Worm (Caenorhabditis elegans) whole organism, L2 larva: ENCODE data around the gene F45E12.5.

Experiments
- F13H6.1 ChIP-seq: sonication (generic microtip); optimal IDR thresholded peaks from 2 replicates; lab custom pipeline; 2016; ENCODE audit warnings: missing genetic modification characterization, missing compliant biosample characterization
- R02D3.7 ChIP-seq: fragments of 150-350 bp; optimal IDR thresholded peaks from 2 replicates; lab custom pipeline; 2014; ENCODE audit warnings: missing biosample characterization, missing genetic modification characterization
- Y55F3AM.14 ChIP-seq: fragments of 200-800 bp; sonication (Bioruptor generic); optimal IDR thresholded peaks from 2 replicates; lab custom pipeline; 2018; ENCODE audit warnings: mild to moderate bottlenecking, missing genetic modification characterization, missing compliant biosample characterization
- ZK546.5 ChIP-seq: sonication (generic microtip); optimal IDR thresholded peaks from 2 replicates; lab custom pipeline; 2017; ENCODE audit warnings: missing biosample characterization, missing genetic modification characterization
- alr-1 ChIP-seq: fragments of 150-350 bp; optimal IDR thresholded peaks from 2 replicates; lab custom pipeline; 2014; ENCODE audit warnings: missing biosample characterization, missing genetic modification characterization
- aly-2 ChIP-seq: fragments of 150-350 bp; optimal IDR thresholded peaks from 2 replicates; lab custom pipeline; 2014; ENCODE audit warnings: missing biosample characterization, missing genetic modification characterization
- ama-1 ChIP-seq: fragments of 150-350 bp; optimal IDR thresholded peaks from 2 replicates; lab custom pipeline; 2018; ENCODE audit warnings: inconsistent platforms
- blmp-1 ChIP-seq: sonication (generic microtip); optimal IDR thresholded peaks from 2 replicates; lab custom pipeline; 2017; ENCODE audit warnings: missing genetic modification characterization, mild to moderate bottlenecking, missing compliant biosample characterization, antibody characterized with exemption, moderate library complexity; ENCODE audit not compliant: insufficient read depth
- ceh-16 ChIP-seq: fragments of 150-350 bp; optimal IDR thresholded peaks from 2 replicates; lab custom pipeline; 2014; ENCODE audit warnings: missing biosample characterization, missing genetic modification characterization
- ceh-82 ChIP-seq: fragments of 150-350 bp; optimal IDR thresholded peaks from 2 replicates; lab custom pipeline; 2014; ENCODE audit warnings: missing biosample characterization, missing genetic modification characterization
- crh-2 ChIP-seq: sonication (generic microtip); optimal IDR thresholded peaks from 2 replicates; lab custom pipeline; 2017; ENCODE audit warnings: missing biosample characterization, missing genetic modification characterization
- egl-27 ChIP-seq: sonication (generic microtip); optimal IDR thresholded peaks from 3 replicates; lab custom pipeline; 2017; ENCODE audit warnings: missing biosample characterization, missing genetic modification reagents, missing genetic modification characterization
- elt-1 ChIP-seq: fragments of 150-350 bp; optimal IDR thresholded peaks from 2 replicates; lab custom pipeline; 2014; ENCODE audit warnings: missing biosample characterization, missing genetic modification characterization
- elt-3 ChIP-seq: sonication (generic microtip); optimal IDR thresholded peaks from 2 replicates; lab custom pipeline; 2017; ENCODE audit warnings: missing biosample characterization, missing genetic modification characterization
- fos-1 ChIP-seq: fragments of 150-350 bp; optimal IDR thresholded peaks from 2 replicates; lab custom pipeline; 2014; ENCODE audit warnings: missing biosample characterization, missing genetic modification characterization
- lin-11 ChIP-seq: fragments of 150-350 bp; sonication (generic microtip); optimal IDR thresholded peaks from 2 replicates; lab custom pipeline; 2014; ENCODE audit warnings: missing biosample characterization, missing genetic modification characterization, inconsistent platforms, mixed read lengths
- lin-13 ChIP-seq: fragments of 150-350 bp; optimal IDR thresholded peaks from 2 replicates; lab custom pipeline; 2014; ENCODE audit warnings: missing biosample characterization, missing genetic modification reagents, missing genetic modification characterization
- lin-39 ChIP-seq: fragments of 150-350 bp; optimal IDR thresholded peaks from 2 replicates; lab custom pipeline; 2014; ENCODE audit warnings: missing biosample characterization, missing genetic modification reagents, missing genetic modification characterization
- lsy-2 ChIP-seq, 2 experiments: fragments of 150-350 bp in 1 of 2; sonication (generic microtip) in 1 of 2; optimal IDR thresholded peaks; 2 replicates each; lab custom pipeline; 2014 to 2017; ENCODE audit warnings: missing biosample characterization in 2 of 2, missing genetic modification characterization in 2 of 2
- mbf-1 ChIP-seq: sonication (generic microtip); optimal IDR thresholded peaks from 2 replicates; lab custom pipeline; 2017; ENCODE audit warnings: missing biosample characterization, missing genetic modification characterization
- mdl-1 ChIP-seq, 2 experiments: fragments of 150-350 bp in 1 of 2; sonication (generic microtip) in 1 of 2; optimal IDR thresholded peaks; 2 replicates each; lab custom pipeline; 2017; ENCODE audit warnings: missing biosample characterization in 2 of 2, missing genetic modification characterization in 2 of 2
- nhr-12 ChIP-seq: fragments of 150-350 bp; optimal IDR thresholded peaks from 2 replicates; lab custom pipeline; 2014; ENCODE audit warnings: missing biosample characterization, missing genetic modification characterization
- nhr-129 ChIP-seq: fragments of 150-350 bp; optimal IDR thresholded peaks from 2 replicates; lab custom pipeline; 2014; ENCODE audit warnings: missing biosample characterization, missing genetic modification characterization
- nhr-21 ChIP-seq: fragments of 150-350 bp; optimal IDR thresholded peaks from 2 replicates; lab custom pipeline; 2014; ENCODE audit warnings: missing biosample characterization, missing genetic modification characterization
- nhr-23 ChIP-seq: fragments of 150-350 bp; optimal IDR thresholded peaks from 2 replicates; lab custom pipeline; 2014; ENCODE audit warnings: missing biosample characterization, missing genetic modification reagents, missing genetic modification characterization
- nhr-237 ChIP-seq: fragments of 150-350 bp; optimal IDR thresholded peaks from 2 replicates; lab custom pipeline; 2014; ENCODE audit warnings: missing biosample characterization, missing genetic modification characterization
- nhr-25 ChIP-seq: fragments of 150-350 bp; sonication (generic microtip); optimal IDR thresholded peaks from 3 replicates; lab custom pipeline; 2014; ENCODE audit warnings: missing biosample characterization, missing genetic modification characterization
- nhr-6 ChIP-seq: fragments of 150-350 bp; optimal IDR thresholded peaks from 2 replicates; lab custom pipeline; 2014; ENCODE audit warnings: missing biosample characterization, missing genetic modification characterization
- nhr-77 ChIP-seq: fragments of 150-350 bp; optimal IDR thresholded peaks from 2 replicates; lab custom pipeline; 2014; ENCODE audit warnings: missing biosample characterization, missing genetic modification characterization
- peb-1 ChIP-seq: fragments of 150-350 bp; optimal IDR thresholded peaks from 2 replicates; lab custom pipeline; 2014; ENCODE audit warnings: missing biosample characterization, missing genetic modification characterization
- skn-1 ChIP-seq: sonication (generic microtip); optimal IDR thresholded peaks from 2 replicates; lab custom pipeline; 2017; ENCODE audit warnings: missing biosample characterization, missing genetic modification characterization
- sma-3 ChIP-seq: sonication (generic microtip); optimal IDR thresholded peaks from 2 replicates; lab custom pipeline; 2016; ENCODE audit warnings: missing genetic modification reagents, missing genetic modification characterization, missing compliant biosample characterization
- sma-9 ChIP-seq, 2 experiments: fragments of 150-350 bp in 1 of 2; sonication (generic microtip) in 1 of 2; optimal IDR thresholded peaks; 2 replicates each; lab custom pipeline; 2014 to 2016; ENCODE audit warnings: missing genetic modification characterization in 2 of 2, mild to moderate bottlenecking in 1 of 2, missing biosample characterization in 1 of 2, missing compliant biosample characterization in 1 of 2, missing genetic modification reagents in 1 of 2, moderate library complexity in 1 of 2
- snpc-4 ChIP-seq: fragments of 150-350 bp; optimal IDR thresholded peaks from 2 replicates; lab custom pipeline; 2014; ENCODE audit warnings: missing biosample characterization, missing genetic modification characterization
- unc-55 ChIP-seq: fragments of 150-350 bp; sonication (generic microtip); optimal IDR thresholded peaks from 3 replicates; lab custom pipeline; 2014; ENCODE audit warnings: missing biosample characterization, missing genetic modification reagents, missing genetic modification characterization
- unc-62 ChIP-seq: fragments of 150-350 bp; optimal IDR thresholded peaks from 2 replicates; lab custom pipeline; 2014; ENCODE audit warnings: missing biosample characterization, missing genetic modification reagents, missing genetic modification characterization
- zag-1 ChIP-seq: fragments of 150-350 bp; optimal IDR thresholded peaks from 2 replicates; lab custom pipeline; 2014; ENCODE audit warnings: missing biosample characterization, missing genetic modification characterization
- ztf-1 ChIP-seq: fragments of 200-800 bp; sonication (Bioruptor generic); conservative IDR thresholded peaks from 2 replicates; pipeline ENCODE4 v1.3.6; 2022; ENCODE audit warnings: missing genetic modification characterization, missing compliant biosample characterization
- ztf-4 ChIP-seq: fragments of 150-350 bp; optimal IDR thresholded peaks from 2 replicates; lab custom pipeline; 2014; ENCODE audit warnings: missing biosample characterization, missing genetic modification characterization

The F45E12.5 gene

ce11 chrII:7277257-7277656, 32.7 kb downstream of the F45E12.5 start:
- TF ChIP-seq crh-2 (tag; lab: Kevin White, UChicago) (peak; percentile 29), F13H6.1 (tag; lab: Kevin White, UChicago) (peak; percentile 32), fos-1 (tag; lab: Kevin White, UChicago) (peak; percentile 83), ZK546.5 (tag; lab: Kevin White, UChicago) (no peak), sma-9 (GFP tag; optimal IDR thresholded peaks at IDR 0.05; lab: Kevin White, UChicago) (peak; percentile 39), sma-9 (tag; optimal IDR thresholded peaks at IDR 0.05; lab: Kevin White, UChicago) (no peak), skn-1 (tag; lab: Kevin White, UChicago) (peak; percentile 7), nhr-12 (no peak)

ce11 chrII:7273517-7273916, 36.4 kb downstream of the F45E12.5 start:
- TF ChIP-seq sma-9 (GFP tag; optimal IDR thresholded peaks at IDR 0.05; lab: Kevin White, UChicago) (peak; percentile 57), sma-9 (tag; optimal IDR thresholded peaks at IDR 0.05; lab: Kevin White, UChicago) (no peak), ama-1 (no peak), R02D3.7 (tag; lab: Kevin White, UChicago) (no peak), crh-2 (tag; lab: Kevin White, UChicago) (peak; percentile 63), fos-1 (tag; lab: Kevin White, UChicago) (peak; percentile 80), elt-3 (no peak), nhr-21 (tag; lab: Kevin White, UChicago) (peak; percentile 51)

ce11 chrII:7272513-7272912, 37.4 kb downstream of the F45E12.5 start:
- TF ChIP-seq mdl-1 (tag; optimal IDR thresholded peaks at IDR 0.05; lab: Kevin White, UChicago), result peak in 1 of 2 experiments; percentile 6
- TF ChIP-seq nhr-25 (tag; lab: Kevin White, UChicago), result peak; percentile 74
- TF ChIP-seq nhr-12, result no peak
- TF ChIP-seq elt-3, result no peak
- peak; percentile 17 for TF ChIP-seq fos-1 (tag; lab: Kevin White, UChicago)
- no peak for TF ChIP-seq nhr-129 (tag; lab: Kevin White, UChicago)
- TF ChIP-seq snpc-4 (tag; lab: Kevin White, UChicago), result no peak
- no peak for TF ChIP-seq crh-2 (tag; lab: Kevin White, UChicago)
- no peak for TF ChIP-seq nhr-77 (tag; lab: Kevin White, UChicago)
- TF ChIP-seq nhr-6, result no peak
- TF ChIP-seq ZK546.5 (tag; lab: Kevin White, UChicago), result no peak
- no peak for TF ChIP-seq unc-55
- TF ChIP-seq skn-1 (tag; lab: Kevin White, UChicago), result no peak
- TF ChIP-seq ceh-82 (tag; lab: Kevin White, UChicago), result no peak
- TF ChIP-seq sma-3, result peak; percentile 62
- TF ChIP-seq sma-9 (GFP tag; optimal IDR thresholded peaks at IDR 0.05; lab: Kevin White, UChicago), result peak; percentile 49
- no peak for TF ChIP-seq sma-9 (tag; optimal IDR thresholded peaks at IDR 0.05; lab: Kevin White, UChicago)
- TF ChIP-seq unc-62 (GFP tag; lab: Kevin White, UChicago), result no peak
- TF ChIP-seq egl-27 (tag; lab: Kevin White, UChicago), result peak; percentile 8
- TF ChIP-seq ceh-16 (tag; lab: Kevin White, UChicago), result no peak
- TF ChIP-seq mbf-1 (tag; lab: Kevin White, UChicago), result no peak
- TF ChIP-seq blmp-1 (tag; lab: Kevin White, UChicago), result peak; percentile 3
- no peak for TF ChIP-seq lin-11 (tag; lab: Kevin White, UChicago)
- peak; percentile 68 for TF ChIP-seq nhr-21 (tag; lab: Kevin White, UChicago)

- TF ChIP-seq ztf-4 (tag; lab: Kevin White, UChicago) (no peak), ztf-1 (no peak), skn-1 (tag; lab: Kevin White, UChicago) (no peak), fos-1 (tag; lab: Kevin White, UChicago) (peak; percentile 22), snpc-4 (tag; lab: Kevin White, UChicago) (no peak)
Measured at ce11 chrII:7269783-7270182, 40.1 kb downstream of the F45E12.5 start.

- TF ChIP-seq mbf-1 (tag; lab: Kevin White, UChicago), result no peak
- no peak for TF ChIP-seq ztf-1
- no peak for TF ChIP-seq nhr-237
- peak; percentile 79 for TF ChIP-seq sma-9 (GFP tag; optimal IDR thresholded peaks at IDR 0.05; lab: Kevin White, UChicago)
- TF ChIP-seq sma-9 (tag; optimal IDR thresholded peaks at IDR 0.05; lab: Kevin White, UChicago), result no peak
- TF ChIP-seq zag-1, result no peak
- no peak for TF ChIP-seq peb-1
- no peak for TF ChIP-seq nhr-129 (tag; lab: Kevin White, UChicago)
- TF ChIP-seq fos-1 (tag; lab: Kevin White, UChicago), result peak; percentile 62
- TF ChIP-seq ceh-82 (tag; lab: Kevin White, UChicago), result no peak
- TF ChIP-seq lin-11 (tag; lab: Kevin White, UChicago), result no peak
- TF ChIP-seq unc-62 (GFP tag; lab: Kevin White, UChicago), result no peak
- no peak for TF ChIP-seq ZK546.5 (tag; lab: Kevin White, UChicago)
- TF ChIP-seq alr-1, result no peak
- TF ChIP-seq lin-13 (GFP tag; lab: Kevin White, UChicago), result no peak
- TF ChIP-seq ama-1, result no peak
- TF ChIP-seq nhr-25 (tag; lab: Kevin White, UChicago), result no peak
- no peak for TF ChIP-seq nhr-21 (tag; lab: Kevin White, UChicago)
- TF ChIP-seq Y55F3AM.14 (GFP tag; lab: Kevin White, UChicago), result no peak
- peak; percentile 47 for TF ChIP-seq blmp-1 (tag; lab: Kevin White, UChicago)
- no peak for TF ChIP-seq lin-39 (tag; lab: Kevin White, UChicago)
- TF ChIP-seq crh-2 (tag; lab: Kevin White, UChicago), result peak; percentile 74
- TF ChIP-seq lsy-2 (tag; optimal IDR thresholded peaks at IDR 0.05; lab: Kevin White, UChicago), result no peak
- no peak for TF ChIP-seq nhr-23 (tag; lab: Kevin White, UChicago)
- TF ChIP-seq ceh-16 (tag; lab: Kevin White, UChicago), result no peak
- TF ChIP-seq ztf-4 (tag; lab: Kevin White, UChicago), result no peak
- peak in 1 of 2 experiments; percentile 37 for TF ChIP-seq mdl-1 (tag; optimal IDR thresholded peaks at IDR 0.05; lab: Kevin White, UChicago)
- no peak for TF ChIP-seq egl-27 (tag; lab: Kevin White, UChicago)
- no peak for TF ChIP-seq snpc-4 (tag; lab: Kevin White, UChicago)
- no peak for TF ChIP-seq elt-1 (tag; lab: Kevin White, UChicago)
- TF ChIP-seq aly-2 (tag; lab: Kevin White, UChicago), result no peak
Measured at ce11 chrII:7264675-7265074, 45.2 kb downstream of the F45E12.5 start.
